Worm (Caenorhabditis elegans): ENCODE measurements around the gene hrg-2.

The hrg-2 gene

DNA sequence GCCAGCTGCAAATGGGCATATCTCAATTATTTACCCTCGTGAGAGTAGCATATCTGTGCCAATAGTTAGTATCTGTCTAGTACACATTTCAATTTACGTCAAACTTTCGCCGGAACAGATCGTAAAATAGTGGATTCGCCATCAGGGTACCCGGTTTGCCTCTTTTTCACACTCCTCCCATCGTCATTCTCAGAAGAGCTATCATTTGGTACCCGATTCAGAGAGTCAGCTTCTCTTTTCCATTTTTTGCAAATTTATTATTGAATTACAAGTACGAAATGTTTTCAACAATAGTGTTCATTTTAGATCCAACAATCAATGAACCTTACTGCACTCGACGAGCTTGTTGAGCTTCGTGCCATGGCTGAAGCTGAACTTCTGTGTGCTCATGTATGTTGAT is 18.7 kb upstream of the hrg-2 start, which contains the start of gene C54D10.5:
Gene C54D10.5, plus strand, starts transcription at position 301 of the 400 bp plus-strand sequence.
- no peak for TF ChIP-seq mls-2 (tag; optimal IDR thresholded peaks at IDR 0.05)
- TF ChIP-seq pha-4 (tag; optimal IDR thresholded peaks at IDR 0.05), result no peak
- no peak for TF ChIP-seq flh-1 (GFP tag; optimal IDR thresholded peaks at IDR 0.05)
- TF ChIP-seq sptf-1 (tag; optimal IDR thresholded peaks at IDR 0.05), result no peak
- no peak for TF ChIP-seq nhr-76 (tag; optimal IDR thresholded peaks at IDR 0.05)
- no peak for TF ChIP-seq mab-5 (tag; optimal IDR thresholded peaks at IDR 0.05)
- TF ChIP-seq tbx-8 (GFP tag; optimal IDR thresholded peaks at IDR 0.05), result no peak
- TF ChIP-seq M03D4.4 (tag; optimal IDR thresholded peaks at IDR 0.05), result no peak
- no peak for TF ChIP-seq sem-2 (GFP tag; optimal IDR thresholded peaks at IDR 0.05)
- TF ChIP-seq nhr-237 (tag; optimal IDR thresholded peaks at IDR 0.05), result no peak
- no peak for TF ChIP-seq cnd-1 (tag; optimal IDR thresholded peaks at IDR 0.05)
- TF ChIP-seq ztf-11 (tag; optimal IDR thresholded peaks at IDR 0.05), result no peak
- TF ChIP-seq unc-120 (tag; optimal IDR thresholded peaks at IDR 0.05; ENCODE audit: poor library complexity, severe bottlenecking), result no peak
- TF ChIP-seq lsy-2 (tag; optimal IDR thresholded peaks at IDR 0.05), result no peak
- TF ChIP-seq blmp-1 (tag; optimal IDR thresholded peaks at IDR 0.05), result no peak
- TF ChIP-seq elt-1 (tag; optimal IDR thresholded peaks at IDR 0.05; ENCODE audit: borderline replicate concordance, insufficient read depth), result no peak
- no peak for TF ChIP-seq lin-13 (tag; optimal IDR thresholded peaks at IDR 0.05)
- no peak for TF ChIP-seq mep-1 (tag; optimal IDR thresholded peaks at IDR 0.05)
- TF ChIP-seq nhr-2 (tag; optimal IDR thresholded peaks at IDR 0.05), result no peak
- TF ChIP-seq nhr-28 (tag; optimal IDR thresholded peaks at IDR 0.05), result no peak

DNA sequence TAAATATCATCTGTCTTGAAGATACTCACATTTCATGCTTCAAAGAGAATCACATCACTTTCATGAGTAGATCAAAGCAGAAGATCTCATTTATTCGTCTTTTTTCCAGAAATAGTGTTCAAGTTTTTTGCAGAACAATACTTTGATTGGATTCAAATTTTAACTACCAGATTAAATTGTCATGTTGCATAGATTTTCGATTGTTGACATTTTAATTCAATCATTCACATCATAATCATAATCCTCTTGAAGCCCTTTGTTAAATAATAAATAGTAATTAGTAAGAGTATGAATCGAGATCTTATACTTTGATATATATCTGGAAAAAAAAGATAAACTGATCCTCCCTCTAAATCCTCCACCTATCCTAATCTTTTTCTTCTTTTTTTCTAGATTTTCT is 17.5 kb upstream of the hrg-2 start:
- TF ChIP-seq ceh-83 (GFP tag; optimal IDR thresholded peaks at IDR 0.05), result no peak
- no peak for TF ChIP-seq mls-2 (tag; optimal IDR thresholded peaks at IDR 0.05)
- no peak for TF ChIP-seq lin-13 (tag; optimal IDR thresholded peaks at IDR 0.05)
- TF ChIP-seq unc-62 (GFP tag; optimal IDR thresholded peaks at IDR 0.05), result no peak
- TF ChIP-seq elt-1 (tag; optimal IDR thresholded peaks at IDR 0.05; ENCODE audit: borderline replicate concordance, insufficient read depth), result no peak
- no peak for TF ChIP-seq snpc-4 (tag; optimal IDR thresholded peaks at IDR 0.05)

DNA sequence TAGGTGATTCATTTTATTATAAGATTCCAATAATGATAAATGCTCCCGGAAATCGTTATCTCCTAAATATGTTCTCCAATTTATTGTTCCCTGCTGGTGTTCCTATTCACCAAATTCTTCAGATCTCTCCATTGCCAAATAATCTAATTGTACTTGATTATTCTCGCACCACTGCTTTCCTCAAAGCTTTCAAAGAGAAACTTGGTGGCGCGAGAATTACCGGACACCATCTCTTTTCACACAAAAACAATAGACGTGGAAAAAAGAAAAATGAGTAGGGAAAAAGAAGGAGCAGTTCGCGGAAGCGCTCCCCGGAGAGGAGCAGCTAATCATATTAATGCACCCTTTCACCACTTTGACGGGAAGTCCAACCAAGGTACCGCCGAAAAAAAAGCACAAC is 11.0 kb upstream of the hrg-2 start:
- TF ChIP-seq ces-1 (GFP tag; optimal IDR thresholded peaks at IDR 0.05) (peak; percentile 74), lin-13 (tag; optimal IDR thresholded peaks at IDR 0.05) (no peak)

DNA sequence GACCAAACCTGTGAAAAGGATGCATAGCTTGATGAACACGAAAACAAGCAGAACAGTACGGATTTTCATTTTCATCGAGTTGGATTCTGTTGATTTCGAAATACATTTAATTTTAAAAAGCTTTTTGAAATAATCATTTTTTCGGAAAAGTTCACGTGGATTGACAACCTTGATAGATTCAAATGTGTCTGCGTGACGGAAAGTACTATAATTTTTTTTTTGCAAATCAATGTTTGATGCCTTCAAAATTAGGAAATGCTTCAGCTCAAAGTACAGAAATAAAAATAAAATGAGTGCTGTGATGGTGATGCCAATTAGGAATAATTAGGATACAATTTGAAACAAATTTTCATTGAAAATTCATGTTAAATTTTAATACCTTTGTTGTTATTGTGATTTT is 10.5 kb upstream of the hrg-2 start, which contains the start of gene C54D10.4:
Gene C54D10.4, minus strand, starts transcription at position 101 of the 400 bp plus-strand sequence.
- TF ChIP-seq lsy-2 (tag; optimal IDR thresholded peaks at IDR 0.05) (no peak), sem-2 (GFP tag; optimal IDR thresholded peaks at IDR 0.05) (no peak), pha-4 (tag; optimal IDR thresholded peaks at IDR 0.05) (no peak), nhr-76 (tag; optimal IDR thresholded peaks at IDR 0.05) (no peak), lin-13 (tag; optimal IDR thresholded peaks at IDR 0.05) (no peak), M03D4.4 (tag; optimal IDR thresholded peaks at IDR 0.05) (no peak), unc-62 (GFP tag; optimal IDR thresholded peaks at IDR 0.05) (no peak), blmp-1 (tag; optimal IDR thresholded peaks at IDR 0.05) (no peak), unc-120 (tag; optimal IDR thresholded peaks at IDR 0.05; ENCODE audit: poor library complexity, severe bottlenecking) (no peak), flh-1 (GFP tag; optimal IDR thresholded peaks at IDR 0.05) (no peak), zip-8 (tag; optimal IDR thresholded peaks at IDR 0.05) (no peak), ceh-39 (tag; optimal IDR thresholded peaks at IDR 0.05) (no peak), tbx-8 (GFP tag; optimal IDR thresholded peaks at IDR 0.05) (no peak), unc-39 (tag; optimal IDR thresholded peaks at IDR 0.05) (no peak), hlh-1 (tag; optimal IDR thresholded peaks at IDR 0.05) (no peak), nhr-237 (tag; optimal IDR thresholded peaks at IDR 0.05) (no peak), mep-1 (tag; optimal IDR thresholded peaks at IDR 0.05) (no peak), lin-32 (GFP tag; optimal IDR thresholded peaks at IDR 0.05) (no peak)

DNA sequence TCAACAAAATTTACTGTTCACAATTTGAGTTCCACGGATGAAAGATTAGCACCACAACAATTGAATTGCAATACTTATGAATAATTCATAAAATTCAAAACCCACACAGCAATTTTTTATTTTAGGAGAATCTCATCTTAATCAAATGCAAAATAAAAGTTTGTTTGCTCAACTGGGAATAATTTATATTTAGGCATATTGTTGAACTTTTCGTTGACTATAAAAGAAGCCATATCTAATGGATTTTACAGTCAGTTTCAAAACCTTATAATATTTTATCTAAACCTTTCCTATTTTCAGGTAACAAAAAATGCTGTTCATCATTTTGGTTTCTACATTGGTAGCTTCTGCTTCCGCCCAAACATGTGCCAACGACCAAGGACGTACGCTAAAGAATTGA is 8.0 kb upstream of the hrg-2 start, which contains the start of gene C54D10.3:
Gene C54D10.3, plus strand, starts transcription at position 301 of the 400 bp plus-strand sequence.
- TF ChIP-seq unc-39 (tag; optimal IDR thresholded peaks at IDR 0.05) (no peak), nhr-28 (tag; optimal IDR thresholded peaks at IDR 0.05) (no peak), mls-2 (tag; optimal IDR thresholded peaks at IDR 0.05) (no peak), flh-1 (GFP tag; optimal IDR thresholded peaks at IDR 0.05) (no peak), mep-1 (tag; optimal IDR thresholded peaks at IDR 0.05) (no peak), cnd-1 (tag; optimal IDR thresholded peaks at IDR 0.05) (no peak), nhr-2 (tag; optimal IDR thresholded peaks at IDR 0.05) (no peak), ceh-39 (tag; optimal IDR thresholded peaks at IDR 0.05) (no peak), pha-4 (tag; optimal IDR thresholded peaks at IDR 0.05) (no peak), blmp-1 (tag; optimal IDR thresholded peaks at IDR 0.05) (no peak), ceh-43 (GFP tag; optimal IDR thresholded peaks at IDR 0.05) (no peak), unc-62 (GFP tag; optimal IDR thresholded peaks at IDR 0.05) (no peak), sem-2 (GFP tag; optimal IDR thresholded peaks at IDR 0.05) (no peak), zip-8 (tag; optimal IDR thresholded peaks at IDR 0.05) (no peak), elt-1 (tag; optimal IDR thresholded peaks at IDR 0.05; ENCODE audit: borderline replicate concordance, insufficient read depth) (no peak), tbx-8 (GFP tag; optimal IDR thresholded peaks at IDR 0.05) (no peak)
